Worm (Caenorhabditis elegans) whole organism, L4 larva: ENCODE measurements around the gene snr-3.

Source experiments
- F37D6.2 ChIP-seq: sonication (generic microtip); optimal IDR thresholded peaks from 2 replicates; lab custom pipeline; 2016; ENCODE audit warnings: mild to moderate bottlenecking, missing genetic modification characterization, missing compliant biosample characterization
- ZK546.5 ChIP-seq, 2 experiments: sonication (generic microtip); optimal IDR thresholded peaks; 2 replicates each; lab custom pipeline; 2017; ENCODE audit warnings: missing biosample characterization in 2 of 2, missing genetic modification characterization in 2 of 2
- ceh-44 ChIP-seq: fragments of 200-800 bp; sonication (Bioruptor generic); IDR thresholded peaks from 2 replicates; pipeline ENCODE4 v1.3.6; 2022; ENCODE audit warnings: missing genetic modification reagents, missing genetic modification characterization, missing compliant biosample characterization
- fos-1 ChIP-seq: fragments of 150-350 bp; optimal IDR thresholded peaks from 2 replicates; lab custom pipeline; 2014; ENCODE audit warnings: missing biosample characterization, missing genetic modification characterization
- nhr-77 ChIP-seq: fragments of 150-350 bp; optimal IDR thresholded peaks from 2 replicates; lab custom pipeline; 2014; ENCODE audit warnings: missing biosample characterization, missing genetic modification characterization
- pha-4 ChIP-seq, 2 experiments: fragments of 150-350 bp in 1 of 2; fragments of 200-800 bp in 1 of 2; sonication (Bioruptor generic) in 1 of 2; IDR thresholded peaks in 1 of 2; optimal IDR thresholded peaks in 1 of 2; 2 replicates each; pipeline versions ENCODE4 v1.3.6 to Lab custom; 2014 to 2022; ENCODE audit warnings: missing genetic modification characterization in 2 of 2, missing genetic modification reagents in 2 of 2, missing biosample characterization in 1 of 2, missing compliant biosample characterization in 1 of 2
- skn-1 ChIP-seq: fragments of 150-350 bp; optimal IDR thresholded peaks from 2 replicates; lab custom pipeline; 2014; ENCODE audit warnings: missing biosample characterization, missing genetic modification characterization
- unc-130 ChIP-seq: sonication (generic microtip); optimal IDR thresholded peaks from 2 replicates; lab custom pipeline; 2016; ENCODE audit warnings: missing genetic modification reagents, missing genetic modification characterization, missing compliant biosample characterization

- TF ChIP-seq pha-4 (GFP tag; IDR thresholded peaks at IDR 0.05; lab: Robert Waterston, UW) (no peak), pha-4 (tag; optimal IDR thresholded peaks at IDR 0.05; lab: Kevin White, UChicago) (no peak), skn-1 (tag; lab: Kevin White, UChicago) (no peak), ceh-44 (no peak), fos-1 (no peak), F37D6.2 (tag; lab: Kevin White, UChicago) (no peak), unc-130 (GFP tag; lab: Kevin White, UChicago) (no peak), ZK546.5 (tag; optimal IDR thresholded peaks at IDR 0.05; lab: Kevin White, UChicago) (no peak), nhr-77 (tag; lab: Kevin White, UChicago) (no peak)
Observed at ce11 chrII:6470985-6471384, 18.6 kb downstream of the snr-3 start, which contains the start of gene dgk-5.
